Worm (Caenorhabditis elegans): ENCODE results near the gene bra-2.

- TF ChIP-seq lin-1 (GFP tag; IDR thresholded peaks at IDR 0.05) (no peak), nhr-237 (tag; optimal IDR thresholded peaks at IDR 0.05) (no peak), dmd-9 (GFP tag; IDR thresholded peaks at IDR 0.05) (no peak), lin-39 (tag; optimal IDR thresholded peaks at IDR 0.05) (no peak), rbr-2 (tag; optimal IDR thresholded peaks at IDR 0.05) (no peak), egl-27 (tag; optimal IDR thresholded peaks at IDR 0.05) (no peak), ztf-11 (tag; optimal IDR thresholded peaks at IDR 0.05) (no peak), ama-1 (optimal IDR thresholded peaks at IDR 0.05) (no peak), madf-5 (GFP tag; IDR thresholded peaks at IDR 0.05) (no peak), lin-13 (GFP tag; optimal IDR thresholded peaks at IDR 0.05) (no peak), ceh-28 (tag; optimal IDR thresholded peaks at IDR 0.05) (no peak), zag-1 (tag; optimal IDR thresholded peaks at IDR 0.05) (no peak)
Measured at ce11 chrIII:952184-952583, 41.1 kb downstream of the bra-2 start, which contains the start of gene fbxa-10.
